Fruit fly (Drosophila melanogaster) whole organism, embryonic: Measurements from ENCODE around the gene Cap-D2.

Source experiments
- Awh ChIP-seq: fragments of 200-800 bp; sonication (Bioruptor generic); IDR thresholded peaks from 2 replicates; pipeline ENCODE4, ENCODE4 v1.3.6; 2022; ENCODE audit warnings: missing biosample characterization, missing genetic modification characterization
- BEAF-32 ChIP-seq: fragments of 200-800 bp; sonication (Bioruptor generic); optimal IDR thresholded peaks from 3 replicates; lab custom pipeline; 2017; ENCODE audit warnings: missing biosample characterization, missing genetic modification characterization, mild to moderate bottlenecking, moderate library complexity, missing genetic modification reagents
- CG10209 ChIP-seq: fragments of 200-800 bp; sonication (Bioruptor generic); optimal IDR thresholded peaks from 3 replicates; lab custom pipeline; 2017; ENCODE audit warnings: missing biosample characterization, mild to moderate bottlenecking, missing genetic modification characterization, missing genetic modification reagents
- CG10366 ChIP-seq: fragments of 200-800 bp; sonication (Bioruptor generic); IDR thresholded peaks from 2 replicates; pipeline ENCODE4 v1.3.6; 2022; ENCODE audit warnings: missing biosample characterization, missing genetic modification characterization
- CG10959 ChIP-seq: fragments of 200-800 bp; sonication (Bioruptor generic); IDR thresholded peaks from 2 replicates; pipeline ENCODE4 v1.3.6; 2022; ENCODE audit warnings: missing biosample characterization, missing genetic modification characterization
- CG11093 ChIP-seq: fragments of 200-800 bp; sonication (Bioruptor generic); IDR thresholded peaks from 3 replicates; pipeline ENCODE4 v1.3.6; 2022; ENCODE audit warnings: missing biosample characterization, missing genetic modification characterization
- CG12071 ChIP-seq: fragments of 200-800 bp; sonication (Bioruptor generic); optimal IDR thresholded peaks from 3 replicates; lab custom pipeline; 2018; ENCODE audit warnings: missing biosample characterization, mild to moderate bottlenecking, missing genetic modification characterization
- CG12769 ChIP-seq: fragments of 200-800 bp; sonication (Bioruptor generic); optimal IDR thresholded peaks from 2 replicates; lab custom pipeline; 2019; ENCODE audit warnings: missing biosample characterization, mild to moderate bottlenecking, missing genetic modification characterization, moderate library complexity
- CG13894 ChIP-seq: fragments of 200-800 bp; sonication (Bioruptor generic); optimal IDR thresholded peaks from 3 replicates; lab custom pipeline; 2018; ENCODE audit warnings: missing biosample characterization, mild to moderate bottlenecking, missing genetic modification characterization, moderate library complexity
- CG14441 ChIP-seq: fragments of 200-800 bp; sonication (Bioruptor generic); IDR thresholded peaks from 2 replicates; pipeline ENCODE4 v1.3.6; 2022; ENCODE audit warnings: missing biosample characterization, missing genetic modification characterization
- CG14667 ChIP-seq: fragments of 200-800 bp; sonication (Bioruptor generic); IDR thresholded peaks from 2 replicates; pipeline ENCODE4 v1.3.6; 2022; ENCODE audit warnings: missing biosample characterization, missing genetic modification characterization
- CG15073 ChIP-seq: fragments of 200-800 bp; sonication (Bioruptor generic); optimal IDR thresholded peaks from 2 replicates; lab custom pipeline; 2016; ENCODE audit warnings: missing biosample characterization, missing genetic modification characterization
- CG15601 ChIP-seq: fragments of 200-800 bp; sonication (Bioruptor generic); optimal IDR thresholded peaks from 3 replicates; lab custom pipeline; 2019; ENCODE audit warnings: missing biosample characterization, mild to moderate bottlenecking, missing genetic modification characterization, moderate library complexity
- CG16815 ChIP-seq: fragments of 200-800 bp; sonication (Bioruptor generic); optimal IDR thresholded peaks from 3 replicates; lab custom pipeline; 2017; ENCODE audit warnings: missing biosample characterization, mild to moderate bottlenecking, missing genetic modification characterization
- CG18619 ChIP-seq: fragments of 200-800 bp; sonication (Bioruptor generic); optimal IDR thresholded peaks from 3 replicates; lab custom pipeline; 2017; ENCODE audit warnings: missing biosample characterization, mild to moderate bottlenecking, missing genetic modification characterization
- CG3065 ChIP-seq: fragments of 200-800 bp; sonication (Bioruptor generic); optimal IDR thresholded peaks from 2 replicates; lab custom pipeline; 2016; ENCODE audit warnings: missing biosample characterization, missing genetic modification characterization
- CG42726 ChIP-seq: fragments of 200-800 bp; sonication (Bioruptor generic); IDR thresholded peaks from 2 replicates; pipeline ENCODE4 v1.3.6; 2022; ENCODE audit warnings: missing biosample characterization, missing genetic modification characterization; ENCODE audit not compliant: partially characterized antibody
- CG4404 ChIP-seq: fragments of 200-800 bp; sonication (Bioruptor generic); IDR thresholded peaks from 2 replicates; pipeline ENCODE4 v1.3.6; 2022; ENCODE audit warnings: missing biosample characterization, missing genetic modification characterization
- CG6175 ChIP-seq: fragments of 200-800 bp; sonication (Bioruptor generic); IDR thresholded peaks from 3 replicates; pipeline ENCODE4 v1.3.6; 2022; ENCODE audit warnings: missing biosample characterization, missing genetic modification characterization
- CG7963 ChIP-seq: fragments of 200-800 bp; sonication (Bioruptor generic); IDR thresholded peaks from 3 replicates; pipeline ENCODE4 v1.3.6; 2022; ENCODE audit warnings: missing biosample characterization, missing genetic modification characterization; ENCODE audit not compliant: partially characterized antibody
- CG8924 ChIP-seq: fragments of 200-800 bp; optimal IDR thresholded peaks from 3 replicates; lab custom pipeline; 2019; ENCODE audit warnings: missing biosample characterization, mild to moderate bottlenecking, missing genetic modification characterization, moderate library complexity
- CG9727 ChIP-seq: fragments of 200-800 bp; sonication (Bioruptor generic); optimal IDR thresholded peaks from 3 replicates; lab custom pipeline; 2017; ENCODE audit warnings: missing biosample characterization, mild to moderate bottlenecking, missing genetic modification characterization
- Dip3 ChIP-seq: fragments of 200-800 bp; sonication (Bioruptor generic); optimal IDR thresholded peaks from 3 replicates; lab custom pipeline; 2016; ENCODE audit warnings: missing biosample characterization, missing genetic modification characterization
- Doc2 ChIP-seq: fragments of 200-800 bp; sonication (Bioruptor generic); IDR thresholded peaks from 2 replicates; pipeline ENCODE4 v1.3.6; 2022; ENCODE audit warnings: missing biosample characterization, missing genetic modification characterization
- Doc3 ChIP-seq: fragments of 200-800 bp; sonication (Bioruptor generic); IDR thresholded peaks from 3 replicates; pipeline ENCODE4 v1.3.6; 2022; ENCODE audit warnings: missing biosample characterization, missing genetic modification characterization; ENCODE audit not compliant: partially characterized antibody
- Hr3 ChIP-seq: fragments of 200-800 bp; sonication (Bioruptor generic); optimal IDR thresholded peaks from 3 replicates; lab custom pipeline; 2016; ENCODE audit warnings: missing biosample characterization, missing genetic modification characterization
- MESR4 ChIP-seq: fragments of 200-800 bp; sonication (Bioruptor generic); optimal IDR thresholded peaks from 2 replicates; lab custom pipeline; 2018; ENCODE audit warnings: missing biosample characterization, mild to moderate bottlenecking, missing genetic modification characterization, moderate library complexity
- Pdp1 ChIP-seq, 2 experiments: fragments of 200-800 bp; sonication (Bioruptor generic); optimal IDR thresholded peaks; 3 replicates each; lab custom pipeline; 2016; ENCODE audit warnings: missing biosample characterization in 2 of 2, missing genetic modification characterization in 2 of 2, mild to moderate bottlenecking in 1 of 2, moderate library complexity in 1 of 2
- Ptx1 ChIP-seq: fragments of 200-800 bp; sonication (Bioruptor generic); IDR thresholded peaks from 2 replicates; pipeline ENCODE4 v1.3.6; 2022; ENCODE audit warnings: missing biosample characterization, missing genetic modification characterization
- Scr ChIP-seq: fragments of 200-800 bp; sonication (Bioruptor generic); IDR thresholded peaks from 2 replicates; pipeline ENCODE4 v1.3.6; 2022; ENCODE audit warnings: missing biosample characterization, missing genetic modification characterization; ENCODE audit not compliant: partially characterized antibody
- Sry-δ ChIP-seq: fragments of 200-800 bp; sonication (Bioruptor generic); optimal IDR thresholded peaks from 2 replicates; lab custom pipeline; 2016; ENCODE audit warnings: missing biosample characterization, missing genetic modification characterization
- ac ChIP-seq: fragments of 200-800 bp; sonication (Bioruptor generic); optimal IDR thresholded peaks from 3 replicates; lab custom pipeline; 2017; ENCODE audit warnings: missing biosample characterization, mild to moderate bottlenecking, missing genetic modification characterization
- chm ChIP-seq: fragments of 200-800 bp; sonication (Bioruptor generic); IDR thresholded peaks from 2 replicates; pipeline ENCODE4 v1.3.6; 2022; ENCODE audit warnings: missing biosample characterization, missing genetic modification characterization
- esg ChIP-seq: fragments of 200-800 bp; sonication (Bioruptor generic); conservative IDR thresholded peaks from 2 replicates; pipeline ENCODE4 v1.3.6; 2022; ENCODE audit warnings: missing biosample characterization, missing genetic modification characterization
- gsb-n ChIP-seq: fragments of 200-800 bp; sonication (Bioruptor generic); optimal IDR thresholded peaks from 3 replicates; lab custom pipeline; 2018; ENCODE audit warnings: missing biosample characterization, mild to moderate bottlenecking, missing genetic modification characterization
- hb ChIP-seq: fragments of 200-800 bp; sonication (Bioruptor generic); IDR thresholded peaks from 3 replicates; pipeline ENCODE4 v1.3.6; 2022; ENCODE audit warnings: missing biosample characterization, missing genetic modification characterization; ENCODE audit not compliant: partially characterized antibody
- inv ChIP-seq: fragments of 200-800 bp; sonication (Bioruptor generic); IDR thresholded peaks from 2 replicates; pipeline ENCODE4 v1.3.6; 2022; ENCODE audit warnings: missing biosample characterization, missing genetic modification characterization; ENCODE audit not compliant: partially characterized antibody
- nom ChIP-seq: fragments of 200-800 bp; sonication (Bioruptor generic); optimal IDR thresholded peaks from 2 replicates; lab custom pipeline; 2017; ENCODE audit warnings: missing biosample characterization, missing genetic modification characterization, mild to moderate bottlenecking, moderate library complexity, missing genetic modification reagents
- odd ChIP-seq: fragments of 200-800 bp; sonication (Bioruptor generic); optimal IDR thresholded peaks from 2 replicates; lab custom pipeline; 2017; ENCODE audit warnings: missing biosample characterization, mild to moderate bottlenecking, missing genetic modification characterization
- onecut ChIP-seq: fragments of 200-800 bp; sonication (Bioruptor generic); IDR thresholded peaks from 2 replicates; pipeline ENCODE4 v1.3.6; 2022; ENCODE audit warnings: missing biosample characterization, missing genetic modification characterization
- phol ChIP-seq: fragments of 200-800 bp; sonication (Bioruptor generic); optimal IDR thresholded peaks from 3 replicates; lab custom pipeline; 2018; ENCODE audit warnings: missing biosample characterization, mild to moderate bottlenecking, missing genetic modification characterization, moderate library complexity
- rib ChIP-seq: fragments of 200-800 bp; sonication (Bioruptor generic); IDR thresholded peaks from 2 replicates; pipeline ENCODE4 v1.3.6; 2022; ENCODE audit warnings: missing biosample characterization, missing genetic modification characterization
- sd ChIP-seq: fragments of 200-800 bp; sonication (Bioruptor generic); optimal IDR thresholded peaks from 3 replicates; lab custom pipeline; 2018; ENCODE audit warnings: missing biosample characterization, mild to moderate bottlenecking, missing genetic modification characterization, moderate library complexity
- sens-2 ChIP-seq: fragments of 200-800 bp; sonication (Bioruptor generic); IDR thresholded peaks from 2 replicates; pipeline ENCODE4 v1.3.6; 2022; ENCODE audit warnings: missing biosample characterization, missing genetic modification characterization
- sima ChIP-seq: fragments of 200-800 bp; sonication (Bioruptor generic); optimal IDR thresholded peaks from 2 replicates; lab custom pipeline; 2016; ENCODE audit warnings: missing biosample characterization, missing genetic modification characterization
- sr ChIP-seq: fragments of 200-800 bp; sonication (Bioruptor generic); IDR thresholded peaks from 3 replicates; pipeline ENCODE4 v1.3.6; 2022; ENCODE audit warnings: missing biosample characterization, missing genetic modification characterization
- tll ChIP-seq, 2 experiments: fragments of 200-800 bp in 1 of 2; fragments of >200 bp in 1 of 2; sonication (Bioruptor generic) in 1 of 2; optimal IDR thresholded peaks; 2 replicates each; lab custom pipeline; 2017 to 2019; ENCODE audit warnings: missing biosample characterization in 2 of 2, missing genetic modification characterization in 2 of 2, mild to moderate bottlenecking in 1 of 2, moderate library complexity in 1 of 2
- unpg ChIP-seq: fragments of 200-800 bp; sonication (Bioruptor generic); optimal IDR thresholded peaks from 3 replicates; lab custom pipeline; 2018; ENCODE audit warnings: missing biosample characterization, mild to moderate bottlenecking, missing genetic modification characterization, moderate library complexity
- wor ChIP-seq: fragments of 200-800 bp; sonication (Bioruptor generic); IDR thresholded peaks from 2 replicates; pipeline ENCODE4 v1.3.6; 2022; ENCODE audit warnings: missing biosample characterization, missing genetic modification characterization
- zf30C ChIP-seq: fragments of 200-800 bp; sonication (Bioruptor generic); optimal IDR thresholded peaks from 3 replicates; lab custom pipeline; 2018; ENCODE audit warnings: missing biosample characterization, mild to moderate bottlenecking, missing genetic modification characterization

Gene Cap-D2

dm6 chr3R:29699220-29699619 is 23.8 kb downstream of the Cap-D2 start (continued):
- peak; percentile 41; the same call in 1 of the 3 replicates for TF ChIP-seq CG11093 (GFP tag; lab: Robert Waterston, UW)
- no peak for TF ChIP-seq tll (GFP tag; optimal IDR thresholded peaks at IDR 0.05; lab: Kevin White, UChicago)
- no peak for TF ChIP-seq Sry-δ (GFP tag; lab: Kevin White, UChicago)
- peak; percentile 62; the same call in 1 of the 2 replicates for TF ChIP-seq sens-2 (GFP tag; lab: Robert Waterston, UW)
- TF ChIP-seq zf30C (GFP tag; lab: Kevin White, UChicago), result no peak
- TF ChIP-seq CG9727, result peak; percentile 25
- TF ChIP-seq odd (GFP tag; lab: Kevin White, UChicago), result no peak
- TF ChIP-seq CG3065 (GFP tag; lab: Kevin White, UChicago), result no peak
- peak in 1 of 2 experiments; percentile 44 for TF ChIP-seq Pdp1 (GFP tag; optimal IDR thresholded peaks at IDR 0.05; lab: Kevin White, UChicago)
- TF ChIP-seq CG10959 (GFP tag; lab: Robert Waterston, UW), result no peak
- no peak for TF ChIP-seq CG12769 (tag; lab: Kevin White, UChicago)
- no peak for TF ChIP-seq CG15073 (GFP tag; lab: Kevin White, UChicago)
- TF ChIP-seq CG12071, result no peak
- TF ChIP-seq gsb-n (tag; lab: Kevin White, UChicago), result peak; percentile 46
- TF ChIP-seq CG16815 (GFP tag; lab: Kevin White, UChicago), result no peak
- TF ChIP-seq Scr (GFP tag; lab: Robert Waterston, UW), result no peak
- no peak for TF ChIP-seq CG6175 (GFP tag; lab: Robert Waterston, UW)
- TF ChIP-seq Ptx1 (GFP tag; lab: Robert Waterston, UW), result peak; percentile 72
- TF ChIP-seq CG10366, result peak; percentile 35; the same call in 1 of the 2 replicates
- peak; percentile 65; the same call in 1 of the 2 replicates for TF ChIP-seq Awh (GFP tag; lab: Robert Waterston, UW)
- no peak for TF ChIP-seq CG10209 (GFP tag; lab: Kevin White, UChicago)
- no peak for TF ChIP-seq CG18619 (GFP tag; lab: Kevin White, UChicago)
- no peak for TF ChIP-seq CG7963 (GFP tag; lab: Robert Waterston, UW)
- TF ChIP-seq unpg (GFP tag; lab: Kevin White, UChicago), result peak; percentile 67
- TF ChIP-seq hb, result no peak
- 0 out of 3 replicates have a peak, but pooled peaks have one; percentile 28 for TF ChIP-seq sr (GFP tag; lab: Robert Waterston, UW)
- TF ChIP-seq chm (GFP tag; lab: Robert Waterston, UW), result 0 out of 2 replicates have a peak, but pooled peaks have one; percentile 29
- no peak for TF ChIP-seq Doc2 (GFP tag; lab: Robert Waterston, UW)
- no peak for TF ChIP-seq CG13894
- no peak for TF ChIP-seq sima (GFP tag; lab: Kevin White, UChicago)
- TF ChIP-seq nom (GFP tag; lab: Kevin White, UChicago), result no peak
- peak; percentile 55 for TF ChIP-seq CG14441 (GFP tag; lab: Robert Waterston, UW)
- no peak for TF ChIP-seq CG14667 (GFP tag; lab: Robert Waterston, UW)
- TF ChIP-seq Hr3 (GFP tag; lab: Kevin White, UChicago), result no peak
- no peak for TF ChIP-seq CG8924 (tag; lab: Kevin White, UChicago)
- TF ChIP-seq MESR4 (GFP tag; lab: Kevin White, UChicago), result no peak
- no peak for TF ChIP-seq CG4404
- TF ChIP-seq esg (GFP tag; lab: Robert Waterston, UW), result peak; percentile 59
- TF ChIP-seq CG42726 (GFP tag; lab: Robert Waterston, UW), result no peak
- no peak for TF ChIP-seq Doc3 (GFP tag; lab: Robert Waterston, UW)
- TF ChIP-seq phol (tag; lab: Kevin White, UChicago), result no peak
- no peak for TF ChIP-seq ac (GFP tag; lab: Kevin White, UChicago)
- no peak for TF ChIP-seq onecut (GFP tag; lab: Robert Waterston, UW)
- TF ChIP-seq Dip3, result no peak
- TF ChIP-seq BEAF-32, result no peak
- TF ChIP-seq rib (GFP tag; lab: Robert Waterston, UW), result no peak
- TF ChIP-seq wor (GFP tag; lab: Robert Waterston, UW), result 0 out of 2 replicates have a peak, but pooled peaks have one; percentile 20
- TF ChIP-seq inv, result no peak
- TF ChIP-seq sd (tag; lab: Kevin White, UChicago), result no peak
- TF ChIP-seq CG15601 (tag; lab: Kevin White, UChicago), result no peak
